Worm (Caenorhabditis elegans): ENCODE measurements around the gene lron-2.

lron-2 gene

DNA sequence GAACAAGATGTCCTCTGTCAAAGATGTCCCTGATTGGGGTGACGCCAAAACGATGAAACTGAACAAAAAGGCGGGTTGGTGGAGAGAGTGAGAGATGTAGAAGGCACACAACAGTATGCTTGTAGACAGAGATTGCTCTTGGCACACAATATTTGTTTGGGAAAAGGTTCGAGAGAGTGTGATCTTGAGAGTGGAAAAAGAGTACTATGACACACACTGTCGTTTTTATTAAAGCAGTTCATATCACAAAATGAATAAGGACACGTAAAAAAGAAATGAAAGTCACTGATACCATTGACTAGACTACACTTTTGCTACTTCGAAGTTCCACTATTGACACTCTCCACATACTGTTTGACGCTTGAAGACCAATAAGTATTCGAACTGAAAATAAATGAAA lies 31.9 kb downstream of the lron-2 start (continued):
- peak in 1 of 2 experiments; percentile 16 for TF ChIP-seq lin-35 (GFP tag; optimal IDR thresholded peaks at IDR 0.05)
- TF ChIP-seq efl-1 (optimal IDR thresholded peaks at IDR 0.05) = no peak
- peak in 1 of 2 experiments; percentile 81 for TF ChIP-seq efl-1 (GFP tag; optimal IDR thresholded peaks at IDR 0.05 in 1 of 2)
- TF ChIP-seq pqm-1 (tag; optimal IDR thresholded peaks at IDR 0.05) = no peak
- no peak for TF ChIP-seq nhr-12 (tag; optimal IDR thresholded peaks at IDR 0.05)
- no peak for TF ChIP-seq unc-98 (GFP tag; IDR thresholded peaks at IDR 0.05)
- TF ChIP-seq elt-3 (tag; optimal IDR thresholded peaks at IDR 0.05) = no peak

DNA sequence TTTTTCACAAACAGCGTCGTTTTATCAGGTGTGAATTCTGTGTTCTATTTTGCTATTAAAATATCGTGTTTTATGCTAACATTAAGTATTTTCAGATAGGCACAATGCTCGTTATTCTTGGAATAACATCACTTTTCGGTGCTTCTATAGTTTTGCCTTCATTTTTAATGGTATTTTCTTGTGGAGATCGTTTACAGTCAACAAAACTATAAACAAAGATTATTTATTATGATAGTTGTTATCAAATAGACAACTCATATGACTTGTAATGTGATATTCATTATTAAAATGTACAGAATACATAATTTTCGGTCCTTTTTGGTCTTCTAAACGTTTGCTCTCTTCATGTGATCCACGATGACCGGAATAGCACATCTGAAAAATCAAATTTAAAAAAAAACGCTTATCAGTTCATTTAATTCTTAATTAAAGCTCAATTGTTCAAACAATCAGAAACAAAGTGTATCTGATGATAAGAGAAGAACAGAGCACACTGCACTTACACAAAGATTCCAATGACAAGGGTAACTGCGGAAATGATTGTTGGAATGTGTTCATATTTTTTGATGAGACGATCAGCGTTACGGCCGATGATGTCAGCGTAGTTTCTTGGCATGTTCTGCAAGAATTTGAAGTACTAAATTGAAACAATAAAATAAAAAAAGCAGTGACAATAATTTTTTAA lies 33.2 kb downstream of the lron-2 start, which contains the start of gene F07C3.9:
Gene F07C3.9, minus strand, starts transcription at position 635 of the 685 bp plus-strand sequence.
- TF ChIP-seq ztf-11 (tag; optimal IDR thresholded peaks at IDR 0.05) (no peak), efl-1 (optimal IDR thresholded peaks at IDR 0.05) (no peak), efl-1 (GFP tag; optimal IDR thresholded peaks at IDR 0.05 in 1 of 2) (peak in 1 of 2 experiments; percentile 23), elt-2 (tag; optimal IDR thresholded peaks at IDR 0.05) (peak; percentile 77)

DNA sequence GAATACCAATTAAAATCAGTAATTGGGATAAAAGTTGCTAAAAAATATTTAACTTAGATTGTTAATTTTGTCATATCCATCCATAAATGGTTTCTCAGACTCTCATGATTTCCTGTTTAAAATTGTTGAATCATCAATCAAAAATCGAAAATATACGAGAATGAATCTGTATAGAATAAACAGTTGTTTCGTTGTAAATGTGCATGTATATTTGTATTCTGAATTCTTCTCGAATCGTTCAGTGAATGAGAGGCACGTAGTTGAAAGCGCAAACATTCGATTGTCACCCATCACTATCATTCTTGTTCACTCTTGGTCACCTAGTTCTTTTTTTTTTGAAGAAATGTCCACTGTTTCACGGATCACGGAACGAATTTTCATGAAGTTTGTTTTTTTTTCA lies 37.4 kb downstream of the lron-2 start, which contains the start of gene ptd-2:
Gene ptd-2, plus strand, starts transcription at position 301 of the 400 bp plus-strand sequence.
- no peak for TF ChIP-seq alr-1 (tag; optimal IDR thresholded peaks at IDR 0.05; ENCODE audit: borderline replicate concordance)
- TF ChIP-seq mep-1 (tag; optimal IDR thresholded peaks at IDR 0.05) = no peak
- no peak for TF ChIP-seq nhr-84 (tag; optimal IDR thresholded peaks at IDR 0.05)
- TF ChIP-seq tlp-1 (tag; optimal IDR thresholded peaks at IDR 0.05) = no peak
- TF ChIP-seq egl-27 (tag; optimal IDR thresholded peaks at IDR 0.05) = no peak
- no peak for TF ChIP-seq nhr-28 (tag; optimal IDR thresholded peaks at IDR 0.05)
- no peak for TF ChIP-seq efl-3 (GFP tag; optimal IDR thresholded peaks at IDR 0.05)
- no peak for TF ChIP-seq swsn-7 (tag; optimal IDR thresholded peaks at IDR 0.05)
- TF ChIP-seq pag-3 (tag; optimal IDR thresholded peaks at IDR 0.05; ENCODE audit: borderline replicate concordance, insufficient read depth) = no peak
- no peak for TF ChIP-seq dsc-1 (tag; optimal IDR thresholded peaks at IDR 0.05)
- TF ChIP-seq irx-1 (tag; optimal IDR thresholded peaks at IDR 0.05) = no peak
- TF ChIP-seq nhr-20 (tag; optimal IDR thresholded peaks at IDR 0.05) = no peak
- TF ChIP-seq hpl-2 (GFP tag; optimal IDR thresholded peaks at IDR 0.05) = no peak

DNA sequence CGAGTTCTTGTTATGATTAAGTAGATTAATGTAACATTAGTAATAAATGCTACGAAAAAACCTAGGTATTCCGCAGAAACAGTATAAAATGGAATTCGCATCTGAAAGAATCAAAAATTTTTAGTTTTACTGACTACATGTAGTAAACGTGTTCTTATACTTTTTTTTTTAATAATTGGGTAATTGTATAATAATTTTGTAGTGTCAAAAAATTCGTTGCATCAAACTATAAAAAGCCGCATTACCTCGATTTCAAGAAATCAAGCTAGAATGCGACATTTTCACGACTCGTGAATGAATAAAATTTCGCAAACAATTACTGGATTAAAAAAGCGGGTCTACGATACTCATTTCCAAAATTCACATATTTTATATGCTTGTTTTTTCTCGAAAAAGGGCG lies 38.2 kb downstream of the lron-2 start, which contains the start of gene str-94:
Gene str-94, minus strand, starts transcription at position 101 of the 400 bp plus-strand sequence.
- TF ChIP-seq dpl-1 (GFP tag; optimal IDR thresholded peaks at IDR 0.05) = no peak
- TF ChIP-seq mdl-1 (tag; optimal IDR thresholded peaks at IDR 0.05) = no peak
- no peak for TF ChIP-seq C16A3.4 (tag; optimal IDR thresholded peaks at IDR 0.05)
- no peak for TF ChIP-seq aha-1 (tag; optimal IDR thresholded peaks at IDR 0.05)
- TF ChIP-seq ceh-88 (GFP tag; IDR thresholded peaks at IDR 0.05) = no peak
- TF ChIP-seq tlp-1 (tag; optimal IDR thresholded peaks at IDR 0.05) = no peak
- no peak for TF ChIP-seq pag-3 (tag; optimal IDR thresholded peaks at IDR 0.05; ENCODE audit: borderline replicate concordance, insufficient read depth)
- no peak for TF ChIP-seq nhr-237 (tag; optimal IDR thresholded peaks at IDR 0.05)
- no peak for TF ChIP-seq mep-1 (tag; optimal IDR thresholded peaks at IDR 0.05)
- no peak for TF ChIP-seq zip-4 (GFP tag; optimal IDR thresholded peaks at IDR 0.05)

DNA sequence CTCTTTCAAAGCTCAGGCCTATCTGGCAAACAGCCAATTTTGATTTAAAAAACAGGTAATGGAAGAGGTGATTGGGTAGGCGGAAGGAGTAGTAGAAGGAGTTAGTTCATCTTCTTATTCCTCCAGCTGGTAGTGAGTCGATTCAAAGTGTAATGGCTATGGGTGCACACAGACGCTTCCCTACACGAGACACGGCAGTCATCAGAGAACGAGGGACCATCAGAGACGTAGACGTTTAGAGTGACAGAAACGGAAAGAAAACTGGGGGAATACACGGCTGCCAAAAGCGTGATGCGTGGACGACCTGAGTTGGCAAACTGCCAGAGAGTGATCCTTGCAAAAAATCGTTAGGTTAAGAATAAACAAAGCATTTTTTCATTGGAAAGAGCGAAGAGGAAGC lies 39.9 kb downstream of the lron-2 start:
- TF ChIP-seq lsy-2 (tag; optimal IDR thresholded peaks at IDR 0.05) (peak; percentile 8 to 20), mdl-1 (tag; optimal IDR thresholded peaks at IDR 0.05) (peak in 1 of 2 experiments; percentile 34), rnt-1 (tag; optimal IDR thresholded peaks at IDR 0.05) (peak; percentile 43), zag-1 (tag; optimal IDR thresholded peaks at IDR 0.05) (no peak), mef-2 (tag; optimal IDR thresholded peaks at IDR 0.05) (no peak), hlh-4 (tag; optimal IDR thresholded peaks at IDR 0.05) (no peak), ceh-82 (tag; optimal IDR thresholded peaks at IDR 0.05) (peak in 1 of 3 experiments; percentile 44), aly-2 (tag; optimal IDR thresholded peaks at IDR 0.05) (no peak), nhr-20 (tag; optimal IDR thresholded peaks at IDR 0.05) (no peak), nhr-71 (tag; optimal IDR thresholded peaks at IDR 0.05) (peak; percentile 60), pag-3 (tag; optimal IDR thresholded peaks at IDR 0.05; ENCODE audit: borderline replicate concordance, insufficient read depth) (peak; percentile 86), nhr-90 (tag; optimal IDR thresholded peaks at IDR 0.05; ENCODE audit: poor library complexity) (no peak), sup-37 (GFP tag; optimal IDR thresholded peaks at IDR 0.05) (no peak), nhr-19 (GFP tag; conservative IDR thresholded peaks at IDR 0.05) (peak; percentile 35), lin-35 (GFP tag; optimal IDR thresholded peaks at IDR 0.05) (peak in 1 of 2 experiments; percentile 0), nhr-76 (tag; optimal IDR thresholded peaks at IDR 0.05) (no peak), aha-1 (tag; optimal IDR thresholded peaks at IDR 0.05) (no peak), alr-1 (tag; optimal IDR thresholded peaks at IDR 0.05; ENCODE audit: borderline replicate concordance) (no peak), efl-1 (optimal IDR thresholded peaks at IDR 0.05) (peak; percentile 16 to 34), efl-1 (GFP tag; optimal IDR thresholded peaks at IDR 0.05 in 1 of 2) (no peak), lin-14 (GFP tag; optimal IDR thresholded peaks at IDR 0.05) (peak; percentile 85), dsc-1 (tag; optimal IDR thresholded peaks at IDR 0.05) (peak; percentile 26)
